Fruit fly (Drosophila melanogaster): ENCODE data around the gene CG18528.

The CG18528 gene

DNA sequence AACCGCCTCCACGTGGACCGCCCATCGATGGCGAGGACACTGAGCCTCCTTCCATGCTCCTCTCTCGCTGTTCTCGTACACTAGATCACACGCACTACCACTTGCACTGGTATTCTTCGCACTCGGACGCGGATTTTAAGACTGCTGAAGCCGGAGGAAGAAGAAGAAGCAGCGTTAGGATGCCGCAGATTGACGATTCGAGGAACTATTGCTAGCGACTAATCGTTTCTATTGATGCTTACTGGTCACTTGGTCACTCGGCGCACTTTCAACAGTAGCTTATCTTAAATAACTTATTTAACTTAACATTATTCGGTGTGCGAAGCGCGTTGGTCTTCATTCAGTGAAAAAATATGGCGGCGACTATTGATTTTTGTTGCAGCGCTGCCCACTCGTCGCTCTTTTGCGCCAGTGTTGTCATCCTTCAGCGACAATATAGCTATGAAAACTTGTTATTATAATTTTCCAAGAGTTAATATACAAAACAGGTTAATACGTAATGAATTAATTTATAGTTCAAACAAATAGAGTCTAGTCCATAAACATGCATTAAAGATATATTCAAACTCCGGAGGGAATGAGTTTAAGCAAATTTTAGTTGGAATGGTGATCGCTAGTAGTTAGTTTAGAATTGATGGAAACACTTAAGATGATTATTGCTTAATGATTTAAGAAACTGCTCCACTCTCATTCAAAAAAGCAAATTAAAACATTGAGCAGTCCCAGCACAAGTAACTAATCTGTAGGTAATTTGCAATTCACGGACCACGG is 11.3 kb downstream of the CG18528 start, which contains the start of the genes CG5746 and CG6454 (continued):
- TF ChIP-seq CG4707 (GFP tag; optimal IDR thresholded peaks at IDR 0.05) (no peak), CG14710 (tag; optimal IDR thresholded peaks at IDR 0.05) (peak; percentile 86), en (GFP tag; optimal IDR thresholded peaks at IDR 0.05) (no peak), CG7786 (GFP tag; optimal IDR thresholded peaks at IDR 0.05) (peak; percentile 60), bowl (GFP tag; IDR thresholded peaks at IDR 0.05) (no peak), tap (tag; optimal IDR thresholded peaks at IDR 0.05) (no peak), Ets97D (GFP tag; optimal IDR thresholded peaks at IDR 0.05) (peak; percentile 68), CG6683 (GFP tag; optimal IDR thresholded peaks at IDR 0.05) (no peak), bsh (GFP tag; optimal IDR thresholded peaks at IDR 0.05) (no peak), mam (GFP tag; optimal IDR thresholded peaks at IDR 0.05) (peak; percentile 68), Side (GFP tag; optimal IDR thresholded peaks at IDR 0.05) (peak; percentile 28), odd (GFP tag; optimal IDR thresholded peaks at IDR 0.05) (no peak), peb (GFP tag; IDR thresholded peaks at IDR 0.05) (no peak), Deaf1 (tag; optimal IDR thresholded peaks at IDR 0.05) (no peak), lilli (GFP tag; optimal IDR thresholded peaks at IDR 0.05) (peak; percentile 76), Fer2 (tag; optimal IDR thresholded peaks at IDR 0.05) (no peak), ap (GFP tag; IDR thresholded peaks at IDR 0.05) (no peak), Spps (tag; optimal IDR thresholded peaks at IDR 0.05) (no peak), kay (GFP tag; optimal IDR thresholded peaks at IDR 0.05) (no peak), hth (optimal IDR thresholded peaks at IDR 0.05) (no peak), Atf6 (GFP tag; IDR thresholded peaks at IDR 0.05) (no peak), CG13123 (GFP tag; optimal IDR thresholded peaks at IDR 0.05) (peak; percentile 46), Oaz (GFP tag; IDR thresholded peaks at IDR 0.05) (no peak), Doc2 (GFP tag; IDR thresholded peaks at IDR 0.05) (no peak), disco-r (GFP tag; optimal IDR thresholded peaks at IDR 0.05) (no peak), CG12071 (GFP tag; optimal IDR thresholded peaks at IDR 0.05) (no peak), mirr (GFP tag; optimal IDR thresholded peaks at IDR 0.05) (no peak), H2.0 (GFP tag; IDR thresholded peaks at IDR 0.05) (0 out of 2 replicates have a peak, but pooled peaks have one; percentile 43), CG1602 (GFP tag; optimal IDR thresholded peaks at IDR 0.05) (peak; percentile 51), Usf (GFP tag; optimal IDR thresholded peaks at IDR 0.05) (peak; percentile 12), CG32767 (GFP tag; IDR thresholded peaks at IDR 0.05) (peak; percentile 33; the same call in 1 of the 2 replicates), sima (GFP tag; optimal IDR thresholded peaks at IDR 0.05) (peak; percentile 1), ken (GFP tag; IDR thresholded peaks at IDR 0.05) (no peak), Rx (GFP tag; IDR thresholded peaks at IDR 0.05) (peak; percentile 31; the same call in 1 of the 2 replicates), CG12299 (tag; optimal IDR thresholded peaks at IDR 0.05) (no peak), trem (tag; optimal IDR thresholded peaks at IDR 0.05) (peak; percentile 99), Tbp (GFP tag; optimal IDR thresholded peaks at IDR 0.05) (peak; percentile 59), gfzf (GFP tag; optimal IDR thresholded peaks at IDR 0.05) (peak; percentile 76), CG4282 (GFP tag; optimal IDR thresholded peaks at IDR 0.05) (no peak), wek (GFP tag; optimal IDR thresholded peaks at IDR 0.05) (no peak), CG42726 (GFP tag; IDR thresholded peaks at IDR 0.05; ENCODE audit: partially characterized antibody) (0 out of 2 replicates have a peak, but pooled peaks have one; percentile 5), CG11696 (GFP tag; IDR thresholded peaks at IDR 0.05) (no peak), klu (GFP tag; IDR thresholded peaks at IDR 0.05) (0 out of 2 replicates have a peak, but pooled peaks have one; percentile 30), CG2889 (GFP tag; IDR thresholded peaks at IDR 0.05) (0 out of 3 replicates have a peak, but pooled peaks have one; percentile 53), ATbp (GFP tag; optimal IDR thresholded peaks at IDR 0.05) (no peak), ind (GFP tag; optimal IDR thresholded peaks at IDR 0.05) (no peak), repo (GFP tag; optimal IDR thresholded peaks at IDR 0.05) (no peak), stc (GFP tag; IDR thresholded peaks at IDR 0.05) (no peak), CG1832 (GFP tag; optimal IDR thresholded peaks at IDR 0.05) (no peak), Nf-YC (tag; optimal IDR thresholded peaks at IDR 0.05) (no peak), ase (GFP tag; IDR thresholded peaks at IDR 0.05) (no peak)

All from whole organism, embryonic.